Fruit fly (Drosophila melanogaster) whole organism, embryonic: ENCODE data around the gene CG3251.

ENCODE experiments used
- CG42726 ChIP-seq: fragments of 200-800 bp; sonication (Bioruptor generic); IDR thresholded peaks from 2 replicates; pipeline ENCODE4 v1.3.6; 2022; ENCODE audit warnings: missing biosample characterization, missing genetic modification characterization; ENCODE audit not compliant: partially characterized antibody
- Doc2 ChIP-seq: fragments of 200-800 bp; sonication (Bioruptor generic); IDR thresholded peaks from 2 replicates; pipeline ENCODE4 v1.3.6; 2022; ENCODE audit warnings: missing biosample characterization, missing genetic modification characterization
- PHDP ChIP-seq: fragments of 200-800 bp; sonication (Bioruptor generic); optimal IDR thresholded peaks from 3 replicates; lab custom pipeline; 2018; ENCODE audit warnings: missing biosample characterization, mild to moderate bottlenecking, missing genetic modification characterization, moderate library complexity
- cwo ChIP-seq: fragments of 200-800 bp; sonication (Bioruptor generic); optimal IDR thresholded peaks from 3 replicates; lab custom pipeline; 2017; ENCODE audit warnings: missing biosample characterization, missing genetic modification characterization, mild to moderate bottlenecking, moderate library complexity, missing genetic modification reagents

CG3251 gene

DNA sequence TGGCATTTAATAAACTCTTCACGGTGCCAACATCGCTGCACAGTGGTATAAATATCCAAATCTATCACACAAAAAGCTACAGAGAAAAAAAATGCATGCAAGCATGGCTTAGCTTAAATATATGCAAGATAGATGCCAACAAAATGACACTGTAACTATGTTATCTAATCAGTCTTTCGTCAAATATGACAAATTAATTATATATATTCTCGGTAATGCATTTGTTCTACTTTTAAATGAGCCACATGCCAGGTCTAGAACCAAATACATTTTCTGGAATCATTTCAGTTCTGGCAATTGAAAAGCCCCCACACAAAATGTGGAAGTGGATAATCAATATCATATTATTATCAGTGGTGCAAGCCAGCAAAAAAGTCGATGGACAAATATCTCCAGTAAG, 49.5 kb downstream of the CG3251 start, which contains the start of gene BG642163 (continued):
- no peak for TF ChIP-seq cwo (GFP tag; lab: Kevin White, UChicago)
- TF ChIP-seq PHDP: no peak
- TF ChIP-seq CG42726: no peak
- no peak for TF ChIP-seq Doc2 (GFP tag; lab: Robert Waterston, UW)
